Worm (Caenorhabditis elegans) whole organism, young adult: Measurements from ENCODE around the gene Y17G7B.23.

Source experiments
- B0035.1 ChIP-seq: sonication (generic microtip); optimal IDR thresholded peaks from 2 replicates; lab custom pipeline; 2016; ENCODE audit warnings: missing genetic modification characterization, mild to moderate bottlenecking, missing compliant biosample characterization, missing genotype, missing genetic modification reagents
- B0336.3 ChIP-seq: fragments of 200-800 bp; sonication (Bioruptor generic); IDR thresholded peaks from 2 replicates; pipeline ENCODE4 v1.3.6; 2022; ENCODE audit warnings: missing genetic modification characterization, missing compliant biosample characterization
- F33H1.4 ChIP-seq: fragments of 200-800 bp; sonication (Bioruptor generic); IDR thresholded peaks from 2 replicates; pipeline ENCODE4 v1.3.6; 2022; ENCODE audit warnings: missing genetic modification reagents, missing genetic modification characterization, missing compliant biosample characterization
- F37B4.10 ChIP-seq: fragments of 200-800 bp; sonication (Bioruptor generic); IDR thresholded peaks from 2 replicates; pipeline ENCODE4 v1.3.6; 2022; ENCODE audit warnings: missing genetic modification characterization, missing compliant biosample characterization
- F49E8.2 ChIP-seq: sonication (generic microtip); optimal IDR thresholded peaks from 3 replicates; lab custom pipeline; 2017; ENCODE audit warnings: missing genetic modification characterization, mild to moderate bottlenecking, missing compliant biosample characterization, antibody characterized with exemption, moderate library complexity; ENCODE audit not compliant: insufficient read depth
- F52B5.7 ChIP-seq: sonication (generic microtip); optimal IDR thresholded peaks from 2 replicates; lab custom pipeline; 2016; ENCODE audit warnings: mild to moderate bottlenecking, missing genetic modification characterization, missing compliant biosample characterization
- K11D2.4 ChIP-seq: fragments of 200-800 bp; sonication (Bioruptor generic); IDR thresholded peaks from 2 replicates; pipeline ENCODE4 v1.3.6; 2022; ENCODE audit warnings: missing genetic modification reagents, missing genetic modification characterization, missing compliant biosample characterization
- T07F8.4 ChIP-seq: sonication (generic microtip); optimal IDR thresholded peaks from 2 replicates; lab custom pipeline; 2016; ENCODE audit warnings: mild to moderate bottlenecking, missing genetic modification characterization, moderate library complexity, missing compliant biosample characterization
- Y53F4B.3 ChIP-seq: fragments of 200-800 bp; sonication (Bioruptor generic); IDR thresholded peaks from 2 replicates; pipeline ENCODE4 v1.3.6; 2022; ENCODE audit warnings: missing genetic modification reagents, missing genetic modification characterization, missing compliant biosample characterization
- athp-1 ChIP-seq: sonication (generic microtip); optimal IDR thresholded peaks from 2 replicates; lab custom pipeline; 2017; ENCODE audit warnings: mild to moderate bottlenecking, missing genetic modification characterization, missing compliant biosample characterization
- attf-5 ChIP-seq: fragments of 200-800 bp; sonication (Bioruptor generic); optimal IDR thresholded peaks from 2 replicates; lab custom pipeline; 2018; ENCODE audit warnings: mild to moderate bottlenecking, missing genetic modification characterization, missing compliant biosample characterization
- ceh-100 ChIP-seq: fragments of 200-800 bp; sonication (Bioruptor generic); IDR thresholded peaks from 2 replicates; pipeline ENCODE4 v1.3.6; 2022; ENCODE audit warnings: missing genetic modification reagents, missing genetic modification characterization, missing compliant biosample characterization
- ceh-40 ChIP-seq: fragments of 200-800 bp; sonication (Bioruptor generic); IDR thresholded peaks from 2 replicates; pipeline ENCODE4 v1.3.6; 2022; ENCODE audit warnings: missing genetic modification characterization, missing compliant biosample characterization
- chd-7 ChIP-seq: sonication (generic microtip); optimal IDR thresholded peaks from 2 replicates; lab custom pipeline; 2016; ENCODE audit warnings: mild to moderate bottlenecking, missing genetic modification characterization, moderate library complexity, missing compliant biosample characterization
- dox-1 ChIP-seq: fragments of 200-800 bp; sonication (Bioruptor generic); IDR thresholded peaks from 2 replicates; pipeline ENCODE4 v1.3.6; 2022; ENCODE audit warnings: missing genetic modification reagents, missing genetic modification characterization, missing compliant biosample characterization
- dpl-1 ChIP-seq: fragments of 150-350 bp; optimal IDR thresholded peaks from 2 replicates; lab custom pipeline; 2014; ENCODE audit warnings: missing biosample characterization, missing genetic modification reagents, missing genetic modification characterization
- efl-1 ChIP-seq: fragments of 150-350 bp; optimal IDR thresholded peaks from 2 replicates; lab custom pipeline; 2014; ENCODE audit warnings: missing biosample characterization, missing genetic modification reagents, missing genetic modification characterization
- ekl-4 ChIP-seq: fragments of 200-800 bp; sonication (Bioruptor generic); IDR thresholded peaks from 2 replicates; pipeline ENCODE4 v1.3.6; 2022; ENCODE audit warnings: missing genetic modification reagents, missing genetic modification characterization, missing compliant biosample characterization
- fkh-3 ChIP-seq: sonication (generic microtip); optimal IDR thresholded peaks from 2 replicates; lab custom pipeline; 2016; ENCODE audit warnings: mild to moderate bottlenecking, missing genetic modification characterization, missing compliant biosample characterization
- gei-17 ChIP-seq: fragments of 200-800 bp; sonication (Bioruptor generic); optimal IDR thresholded peaks from 2 replicates; lab custom pipeline; 2018; ENCODE audit warnings: mild to moderate bottlenecking, missing genetic modification characterization, missing compliant biosample characterization
- hmg-1.2 ChIP-seq: fragments of 200-800 bp; sonication (Bioruptor generic); IDR thresholded peaks from 2 replicates; pipeline ENCODE4 v1.3.6; 2022; ENCODE audit warnings: missing genetic modification reagents, missing genetic modification characterization, missing compliant biosample characterization
- hmg-20 ChIP-seq: fragments of 200-800 bp; sonication (Bioruptor generic); IDR thresholded peaks from 2 replicates; pipeline ENCODE4 v1.3.6; 2022; ENCODE audit warnings: missing genetic modification reagents, missing genetic modification characterization, missing compliant biosample characterization
- let-526 ChIP-seq: fragments of 200-800 bp; sonication (Bioruptor generic); IDR thresholded peaks from 2 replicates; pipeline ENCODE4 v1.3.6; 2022; ENCODE audit warnings: missing genetic modification reagents, missing genetic modification characterization, missing compliant biosample characterization
- let-607 ChIP-seq, 2 experiments: fragments of 200-800 bp in 1 of 2; sonication (Bioruptor generic) in 1 of 2; sonication (generic microtip) in 1 of 2; optimal IDR thresholded peaks; 2 replicates each; lab custom pipeline; 2016 to 2018; ENCODE audit warnings: mild to moderate bottlenecking in 2 of 2, missing compliant biosample characterization in 2 of 2, missing genetic modification characterization in 2 of 2, moderate library complexity in 2 of 2, missing genotype in 1 of 2
- lin-26 ChIP-seq: fragments of 200-800 bp; sonication (Bioruptor generic); IDR thresholded peaks from 2 replicates; pipeline ENCODE4 v1.3.6; 2022; ENCODE audit warnings: missing genetic modification reagents, missing genetic modification characterization, missing compliant biosample characterization
- lin-40 ChIP-seq: sonication (generic microtip); optimal IDR thresholded peaks from 2 replicates; lab custom pipeline; 2016; ENCODE audit warnings: missing genetic modification characterization, mild to moderate bottlenecking, missing compliant biosample characterization, missing genotype, missing genetic modification reagents
- lin-54 ChIP-seq: fragments of 200-800 bp; sonication (Bioruptor generic); optimal IDR thresholded peaks from 2 replicates; lab custom pipeline; 2018; ENCODE audit warnings: mild to moderate bottlenecking, missing genetic modification characterization, missing compliant biosample characterization
- madf-10 ChIP-seq: sonication (generic microtip); optimal IDR thresholded peaks from 2 replicates; lab custom pipeline; 2016; ENCODE audit warnings: mild to moderate bottlenecking, missing genetic modification characterization, missing compliant biosample characterization
- madf-3 ChIP-seq: fragments of 200-800 bp; sonication (Bioruptor generic); IDR thresholded peaks from 2 replicates; pipeline ENCODE4 v1.3.6; 2022; ENCODE audit warnings: missing genetic modification reagents, missing genetic modification characterization, missing compliant biosample characterization
- madf-6 ChIP-seq: fragments of 200-800 bp; sonication (Bioruptor generic); IDR thresholded peaks from 2 replicates; pipeline ENCODE4 v1.3.6; 2022; ENCODE audit warnings: missing genetic modification reagents, missing genetic modification characterization, missing compliant biosample characterization
- madf-8 ChIP-seq: fragments of 200-800 bp; sonication (Bioruptor generic); conservative IDR thresholded peaks from 2 replicates; pipeline ENCODE4 v1.3.6; 2022; ENCODE audit warnings: missing genetic modification reagents, missing genetic modification characterization, missing compliant biosample characterization
- mcd-1 ChIP-seq: fragments of 200-800 bp; sonication (Bioruptor generic); IDR thresholded peaks from 2 replicates; pipeline ENCODE4 v1.3.6; 2022; ENCODE audit warnings: missing genetic modification reagents, missing genetic modification characterization, missing compliant biosample characterization
- nhr-27 ChIP-seq: fragments of 200-800 bp; sonication (Bioruptor generic); optimal IDR thresholded peaks from 2 replicates; lab custom pipeline; 2018; ENCODE audit warnings: mild to moderate bottlenecking, missing genetic modification characterization, moderate library complexity, missing compliant biosample characterization
- rcor-1 ChIP-seq: fragments of 200-800 bp; sonication (Bioruptor generic); IDR thresholded peaks from 2 replicates; pipeline ENCODE4 v1.3.6; 2022; ENCODE audit warnings: missing genetic modification reagents, missing genetic modification characterization, missing compliant biosample characterization
- rpc-1 ChIP-seq, 2 experiments: fragments of 150-350 bp in 1 of 2; sonication (generic microtip) in 1 of 2; optimal IDR thresholded peaks; 2 replicates each; lab custom pipeline; 2014 to 2018; ENCODE audit warnings: missing biosample characterization in 1 of 2, missing genetic modification characterization in 1 of 2, missing genetic modification reagents in 1 of 2, missing genotype in 1 of 2
- snpc-1.3 ChIP-seq: sonication (generic microtip); optimal IDR thresholded peaks from 2 replicates; lab custom pipeline; 2017; ENCODE audit warnings: missing genetic modification characterization, mild to moderate bottlenecking, missing compliant biosample characterization, antibody characterized with exemption, moderate library complexity, missing genotype, missing genetic modification reagents; ENCODE audit not compliant: insufficient read depth
- snpc-3.4 ChIP-seq: sonication (generic microtip); optimal IDR thresholded peaks from 2 replicates; lab custom pipeline; 2017; ENCODE audit warnings: missing genetic modification characterization, mild to moderate bottlenecking, missing compliant biosample characterization, antibody characterized with exemption, moderate library complexity, missing genotype, missing genetic modification reagents
- tlf-1 ChIP-seq: fragments of 200-800 bp; sonication (Bioruptor generic); optimal IDR thresholded peaks from 2 replicates; lab custom pipeline; 2018; ENCODE audit warnings: mild to moderate bottlenecking, missing genetic modification characterization, missing compliant biosample characterization
- ztf-25 ChIP-seq: fragments of 200-800 bp; sonication (Bioruptor generic); IDR thresholded peaks from 2 replicates; pipeline ENCODE4 v1.3.6; 2022; ENCODE audit warnings: missing genetic modification reagents, missing genetic modification characterization, missing compliant biosample characterization

Gene Y17G7B.23

ce11 chrII:11968275-11968674, 30.7 kb upstream of the Y17G7B.23 start, which contains the start of gene mex-1 (continued):
- TF ChIP-seq K11D2.4 (GFP tag; lab: Robert Waterston, UW) (no peak), F33H1.4 (GFP tag; lab: Robert Waterston, UW) (peak; percentile 100), Y53F4B.3 (GFP tag; lab: Robert Waterston, UW) (0 out of 2 replicates have a peak, but pooled peaks have one; percentile 31), madf-8 (peak; percentile 98), F49E8.2 (tag; lab: Kevin White, UChicago) (peak; percentile 78), F52B5.7 (tag; lab: Kevin White, UChicago) (no peak), nhr-27 (tag; lab: Kevin White, UChicago) (no peak), efl-1 (GFP tag; lab: Kevin White, UChicago) (peak; percentile 99), lin-54 (GFP tag; lab: Kevin White, UChicago) (peak; percentile 92), ceh-40 (GFP tag; lab: Robert Waterston, UW) (no peak), chd-7 (tag; lab: Kevin White, UChicago) (no peak), F37B4.10 (0 out of 2 replicates have a peak, but pooled peaks have one; percentile 32), lin-26 (GFP tag; lab: Robert Waterston, UW) (no peak), madf-3 (GFP tag; lab: Robert Waterston, UW) (peak; percentile 99), dox-1 (GFP tag; lab: Robert Waterston, UW) (peak; percentile 90), snpc-1.3 (tag; lab: Kevin White, UChicago) (peak; percentile 93), let-607 (tag; optimal IDR thresholded peaks at IDR 0.05; lab: Kevin White, UChicago) (no peak), ceh-100 (GFP tag; lab: Robert Waterston, UW) (peak; percentile 91), fkh-3 (tag; lab: Kevin White, UChicago) (no peak), hmg-20 (GFP tag; lab: Robert Waterston, UW) (no peak), tlf-1 (GFP tag; lab: Kevin White, UChicago) (peak; percentile 95), T07F8.4 (tag; lab: Kevin White, UChicago) (no peak), snpc-3.4 (peak; percentile 96), B0336.3 (GFP tag; lab: Robert Waterston, UW) (peak; percentile 83), ekl-4 (GFP tag; lab: Robert Waterston, UW) (peak; percentile 91), attf-5 (GFP tag; lab: Kevin White, UChicago) (no peak), dpl-1 (peak; percentile 97), rpc-1 (optimal IDR thresholded peaks at IDR 0.05; lab: Kevin White, UChicago) (no peak), rpc-1 (tag; optimal IDR thresholded peaks at IDR 0.05; lab: Kevin White, UChicago) (no peak), hmg-1.2 (peak; percentile 70), madf-6 (peak; percentile 100), mcd-1 (GFP tag; lab: Robert Waterston, UW) (peak; percentile 89), athp-1 (peak; percentile 66), B0035.1 (tag; lab: Kevin White, UChicago) (no peak), rcor-1 (GFP tag; lab: Robert Waterston, UW) (peak; percentile 92), gei-17 (GFP tag; lab: Kevin White, UChicago) (no peak), lin-40 (tag; lab: Kevin White, UChicago) (no peak), madf-10 (tag; lab: Kevin White, UChicago) (no peak), ztf-25 (GFP tag; lab: Robert Waterston, UW) (no peak), let-526 (GFP tag; lab: Robert Waterston, UW) (no peak)
